Worm (Caenorhabditis elegans): ENCODE measurements around the gene iff-2.

The iff-2 gene

DNA sequence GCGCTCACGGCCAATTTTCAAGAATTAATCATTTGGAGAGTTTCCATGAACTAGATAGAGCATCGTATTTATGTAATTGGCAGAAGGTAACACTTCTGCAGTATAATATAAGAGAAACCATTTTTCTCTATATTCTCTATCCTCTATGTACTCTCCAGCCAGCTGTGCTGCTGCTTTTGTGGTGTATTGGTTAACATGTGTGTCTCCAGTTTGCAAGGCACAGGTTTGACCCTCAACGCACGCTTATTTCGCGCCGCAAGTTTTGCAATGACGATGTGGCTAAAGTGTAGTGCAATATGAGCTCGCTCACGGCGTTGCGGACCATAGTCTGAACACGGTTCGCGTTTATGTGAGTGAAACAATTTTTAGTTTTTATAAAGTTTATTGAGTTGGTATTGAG, 14.2 kb downstream of the iff-2 start (continued):
- TF ChIP-seq attf-3 (GFP tag; conservative IDR thresholded peaks at IDR 0.05), result 0 out of 2 replicates have a peak, but pooled peaks have one; percentile 13
- peak; percentile 72 for TF ChIP-seq hmg-20 (GFP tag; IDR thresholded peaks at IDR 0.05)
- peak; percentile 83 for TF ChIP-seq hlh-12 (tag; optimal IDR thresholded peaks at IDR 0.05)
- no peak for TF ChIP-seq dox-1 (GFP tag; IDR thresholded peaks at IDR 0.05)
- peak; percentile 77 for TF ChIP-seq ztf-22 (GFP tag; optimal IDR thresholded peaks at IDR 0.05)
- TF ChIP-seq F23B12.7 (tag; optimal IDR thresholded peaks at IDR 0.05; ENCODE audit: insufficient read depth), result peak; percentile 88

DNA sequence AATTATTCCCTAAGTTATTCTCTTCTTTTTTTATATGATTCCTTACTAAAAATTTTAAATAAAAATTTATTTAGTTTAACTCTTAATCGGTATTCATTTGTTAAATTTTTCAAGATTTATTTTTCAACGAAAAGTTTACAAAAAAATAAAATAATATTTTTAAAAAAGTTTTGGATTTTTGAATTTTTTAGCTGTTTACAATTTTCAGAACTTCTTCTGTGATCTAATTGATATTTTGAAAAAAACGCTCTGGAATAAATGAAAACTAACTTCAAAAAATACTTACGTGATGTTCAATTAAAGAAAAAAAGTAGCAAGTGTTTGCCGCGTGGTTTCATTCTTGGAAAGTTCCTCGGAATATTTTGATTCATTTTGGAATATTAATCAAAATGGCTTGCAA, 15.9 kb downstream of the iff-2 start, which contains the start of gene decr-1.2:
Gene decr-1.2 (plus strand): TSS at position 301 of the 400 bp plus-strand sequence.
- TF ChIP-seq somi-1 (GFP tag; optimal IDR thresholded peaks at IDR 0.05), result no peak

DNA sequence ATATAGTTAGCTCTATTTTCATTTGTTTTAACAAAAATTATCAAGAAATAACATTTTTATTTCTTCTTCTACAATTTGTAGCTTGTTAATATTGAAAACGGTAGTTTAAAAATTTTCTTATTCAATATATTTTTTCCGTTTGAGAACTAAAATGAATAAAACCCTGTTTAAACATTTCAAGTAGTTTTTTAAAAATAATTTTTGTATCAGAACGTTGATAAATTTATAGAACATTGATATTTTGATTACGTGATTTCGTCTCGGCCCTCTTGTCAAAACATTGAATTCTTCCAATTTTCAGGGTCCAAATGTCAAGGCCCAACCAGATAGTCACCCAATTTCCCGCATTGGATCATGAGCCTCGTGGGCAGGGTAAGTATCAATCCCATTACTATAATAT, 20.8 kb downstream of the iff-2 start, which contains the start of gene pqn-73:
Gene pqn-73 (plus strand): TSS at position 301 of the 400 bp plus-strand sequence.
- no peak for TF ChIP-seq efl-1 (GFP tag; optimal IDR thresholded peaks at IDR 0.05)
- no peak for TF ChIP-seq mcd-1 (GFP tag; IDR thresholded peaks at IDR 0.05)
- no peak for TF ChIP-seq lin-35 (GFP tag; optimal IDR thresholded peaks at IDR 0.05)
- TF ChIP-seq tbx-9 (tag; optimal IDR thresholded peaks at IDR 0.05; ENCODE audit: borderline replicate concordance), result no peak
- no peak for TF ChIP-seq tlf-1 (GFP tag; optimal IDR thresholded peaks at IDR 0.05)
- TF ChIP-seq dpff-1 (tag; optimal IDR thresholded peaks at IDR 0.05), result no peak
- no peak for TF ChIP-seq bed-2 (GFP tag; IDR thresholded peaks at IDR 0.05)

DNA sequence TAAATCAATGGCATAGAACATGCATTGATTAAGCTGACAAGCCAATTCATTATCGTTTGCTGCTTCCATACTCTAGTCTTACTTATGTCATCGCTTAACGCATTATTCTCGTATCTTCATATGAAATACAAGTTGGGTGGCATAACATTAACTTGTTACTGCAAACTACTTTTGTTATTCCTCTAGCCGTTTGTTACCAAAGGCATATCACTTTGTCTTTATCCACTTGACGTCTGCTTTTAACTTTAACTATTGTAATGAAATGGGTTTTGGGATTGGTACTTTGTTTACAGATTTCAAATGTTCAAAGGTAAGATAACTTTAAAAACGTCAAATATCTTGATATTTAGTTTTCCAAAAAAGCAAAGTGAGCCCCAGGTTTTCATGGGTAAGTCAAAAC, 25.1 kb downstream of the iff-2 start, which contains the start of gene W01C9.2:
Gene W01C9.2 (plus strand): TSS at position 301 of the 400 bp plus-strand sequence.
- TF ChIP-seq hlh-26 (GFP tag; conservative IDR thresholded peaks at IDR 0.05) (no peak), somi-1 (GFP tag; optimal IDR thresholded peaks at IDR 0.05) (no peak), ztf-28 (GFP tag; IDR thresholded peaks at IDR 0.05) (no peak), madf-10 (tag; optimal IDR thresholded peaks at IDR 0.05) (no peak), nhr-90 (tag; optimal IDR thresholded peaks at IDR 0.05) (no peak), ceh-100 (GFP tag; IDR thresholded peaks at IDR 0.05) (no peak), him-1 (tag; optimal IDR thresholded peaks at IDR 0.05) (no peak)

DNA sequence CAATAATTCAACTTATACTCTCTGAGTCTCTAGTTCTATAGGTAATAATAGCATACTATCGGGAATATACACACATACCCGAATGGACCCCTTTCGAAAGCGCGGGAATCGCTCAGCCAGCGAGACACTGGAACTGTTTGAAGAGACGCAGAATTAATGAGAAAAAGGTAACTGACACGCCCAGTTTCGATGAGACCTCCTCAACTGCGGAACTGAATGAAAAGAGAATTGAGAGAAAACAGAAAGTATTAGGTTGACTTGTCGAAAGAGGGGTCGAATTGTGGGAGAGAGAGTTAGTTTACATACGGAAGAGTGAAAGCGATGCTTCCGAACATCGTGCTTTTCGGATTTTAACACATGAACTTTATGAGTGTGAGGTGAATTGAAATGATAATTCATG, 29.2 kb downstream of the iff-2 start:
- TF ChIP-seq lsy-27 (tag; optimal IDR thresholded peaks at IDR 0.05; ENCODE audit: borderline replicate concordance, insufficient read depth) (no peak), hmg-1.2 (GFP tag; IDR thresholded peaks at IDR 0.05) (peak; percentile 36; the same call in 1 of the 2 replicates)

DNA sequence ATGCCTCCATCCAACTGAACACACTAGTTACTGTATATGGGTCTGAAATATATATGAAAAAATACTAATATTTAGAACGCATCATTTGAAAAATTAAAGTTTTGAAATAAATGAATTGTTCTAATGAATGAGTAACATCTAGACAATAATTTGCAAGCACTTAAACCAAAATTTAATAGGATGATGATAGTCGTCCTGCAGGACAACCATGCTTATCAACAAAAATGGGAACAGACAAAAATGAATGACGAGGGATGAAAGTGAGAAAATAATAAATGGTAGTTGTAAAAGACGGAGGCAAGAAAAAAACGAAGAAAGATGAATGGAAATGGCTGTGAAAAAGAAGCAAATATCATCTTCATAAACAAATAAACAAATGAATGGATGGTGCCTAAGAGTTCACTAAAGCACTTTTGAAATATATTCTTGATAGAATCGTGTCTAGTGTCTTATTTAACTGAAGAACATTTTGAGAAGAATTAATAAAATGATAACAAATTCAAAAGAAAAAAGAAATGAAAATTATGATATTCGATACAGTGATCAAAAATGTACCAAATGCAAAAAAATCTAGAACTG, 29.9 kb downstream of the iff-2 start, which contains the start of gene gldi-7:
Gene gldi-7 (minus strand): TSS at position 42 of the 579 bp plus-strand sequence.
- TF ChIP-seq nfya-2 (GFP tag; IDR thresholded peaks at IDR 0.05) (no peak), nhr-80 (tag; optimal IDR thresholded peaks at IDR 0.05) (peak; percentile 33)

DNA sequence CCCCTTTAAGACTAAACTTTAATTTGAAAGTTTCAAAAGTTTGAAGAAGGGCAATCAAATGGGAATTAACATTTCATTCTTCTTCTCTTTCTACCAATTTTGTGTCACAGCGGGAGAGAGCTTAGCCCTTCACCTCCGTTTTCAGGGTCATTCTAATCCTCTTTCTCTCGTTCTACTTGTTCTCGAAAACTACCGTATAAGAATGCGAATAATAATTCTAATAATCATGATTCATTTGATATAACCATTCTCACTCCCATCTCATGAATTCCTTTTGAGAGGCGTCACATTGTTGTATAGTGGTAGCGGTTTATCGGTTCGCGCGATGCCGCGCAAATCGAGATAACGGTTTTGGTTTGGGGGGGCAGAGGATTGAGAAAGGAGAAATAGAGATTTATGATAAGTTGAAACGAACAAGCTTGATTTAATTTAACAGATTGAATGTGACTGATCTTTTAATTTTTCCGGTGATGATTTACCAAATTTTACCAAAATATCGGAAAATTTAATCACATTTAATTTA, 31.9 kb downstream of the iff-2 start:
- TF ChIP-seq akir-1 (GFP tag; optimal IDR thresholded peaks at IDR 0.05), result no peak
- TF ChIP-seq dox-1 (GFP tag; IDR thresholded peaks at IDR 0.05), result no peak
- TF ChIP-seq K11D2.4 (GFP tag; IDR thresholded peaks at IDR 0.05), result no peak
- no peak for TF ChIP-seq ceh-40 (GFP tag; IDR thresholded peaks at IDR 0.05)
- TF ChIP-seq nhr-80 (tag; optimal IDR thresholded peaks at IDR 0.05), result no peak
